Worm (Caenorhabditis elegans): Measurements from ENCODE around the gene rpl-6.

DNA sequence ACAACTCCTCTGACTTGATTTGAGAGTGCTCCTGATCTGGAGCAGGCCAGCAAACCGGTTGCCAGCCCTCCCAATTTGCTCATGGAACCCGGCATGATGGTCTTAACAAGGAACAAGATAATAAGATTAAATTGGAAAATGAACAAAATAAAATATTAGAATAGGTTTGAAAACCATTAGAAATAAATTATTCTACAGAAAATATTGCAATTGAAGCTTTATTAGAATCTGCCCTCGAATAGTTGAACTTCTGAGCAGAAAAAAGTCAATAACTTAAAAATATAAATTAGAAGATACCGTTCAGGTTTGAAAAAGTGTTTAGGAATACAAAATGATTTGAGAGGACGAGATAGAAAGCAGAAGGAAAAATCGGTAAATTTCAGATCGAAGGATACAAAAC lies 49.5 kb upstream of the rpl-6 start, which contains the start of gene nuo-4:
- TF ChIP-seq cog-1 (tag; optimal IDR thresholded peaks at IDR 0.05) (no peak), tab-1 (GFP tag; IDR thresholded peaks at IDR 0.05) (no peak), flt-1 (GFP tag; IDR thresholded peaks at IDR 0.05) (0 out of 2 replicates have a peak, but pooled peaks have one; percentile 38), ref-1 (GFP tag; conservative IDR thresholded peaks at IDR 0.05) (no peak), med-1 (GFP tag; optimal IDR thresholded peaks at IDR 0.05; ENCODE audit: insufficient read depth) (no peak), ztf-23 (GFP tag; IDR thresholded peaks at IDR 0.05) (no peak), T22C8.4 (GFP tag; IDR thresholded peaks at IDR 0.05) (no peak), ztf-29 (GFP tag; IDR thresholded peaks at IDR 0.05) (no peak)
